Worm (Caenorhabditis elegans) whole organism, dauer: ENCODE data around the gene srh-192.

Experiments
- unc-62 ChIP-seq: sonication (generic microtip); optimal IDR thresholded peaks from 2 replicates; lab custom pipeline; 2017; ENCODE audit warnings: missing biosample characterization, missing genetic modification reagents, missing genetic modification characterization

The srh-192 gene

DNA sequence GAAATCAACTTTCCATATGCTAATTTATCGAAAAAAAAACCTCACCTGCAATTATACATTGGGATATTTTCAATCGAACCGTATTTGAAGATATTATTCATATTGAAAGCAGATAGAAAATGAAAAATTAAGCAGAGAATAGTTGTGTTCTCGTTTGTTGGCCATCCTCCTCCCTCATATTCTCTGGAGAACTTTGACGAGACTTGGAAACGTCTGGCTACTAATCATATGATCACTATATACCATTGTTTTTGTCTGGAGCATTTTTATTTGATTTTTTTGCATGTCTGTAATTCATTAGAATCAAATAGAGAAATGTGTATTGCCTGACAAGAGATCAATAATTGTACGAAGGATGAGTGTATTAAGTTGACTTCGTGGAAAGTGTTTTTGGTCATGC is 50.4 kb downstream of the srh-192 start, which contains the start of gene srt-35:
TSS of gene srt-35 (minus strand) at position 101 of the 400 bp plus-strand sequence.
- no peak for TF ChIP-seq unc-62 (GFP tag; lab: Kevin White, UChicago)
